Worm (Caenorhabditis elegans): ENCODE measurements around the gene ttr-28.

Gene ttr-28

DNA sequence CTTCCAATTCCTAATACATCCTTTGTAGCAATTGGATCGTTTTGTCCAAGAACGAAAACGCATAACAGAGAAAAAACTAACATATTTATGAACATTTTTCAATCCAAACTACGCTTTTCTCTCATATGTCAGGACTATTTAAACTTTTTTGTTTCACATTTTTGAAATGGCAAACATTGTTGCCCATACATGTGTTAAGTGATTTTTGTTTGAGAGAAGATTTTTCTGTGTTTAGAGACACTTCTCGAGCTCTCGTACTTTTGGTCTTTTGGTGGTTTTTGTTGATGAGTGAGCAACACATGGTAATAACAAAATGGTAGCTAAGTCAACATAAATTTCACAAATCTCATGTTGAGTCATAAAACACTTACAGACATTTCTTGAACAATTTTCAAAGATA is at the start of gene ttr-28:
TSS of gene ttr-28 (minus strand) at position 101 of the 400 bp plus-strand sequence.
- TF ChIP-seq pha-4 (tag; optimal IDR thresholded peaks at IDR 0.05) = peak; percentile 17
- TF ChIP-seq lin-15B (tag; optimal IDR thresholded peaks at IDR 0.05) = no peak

DNA sequence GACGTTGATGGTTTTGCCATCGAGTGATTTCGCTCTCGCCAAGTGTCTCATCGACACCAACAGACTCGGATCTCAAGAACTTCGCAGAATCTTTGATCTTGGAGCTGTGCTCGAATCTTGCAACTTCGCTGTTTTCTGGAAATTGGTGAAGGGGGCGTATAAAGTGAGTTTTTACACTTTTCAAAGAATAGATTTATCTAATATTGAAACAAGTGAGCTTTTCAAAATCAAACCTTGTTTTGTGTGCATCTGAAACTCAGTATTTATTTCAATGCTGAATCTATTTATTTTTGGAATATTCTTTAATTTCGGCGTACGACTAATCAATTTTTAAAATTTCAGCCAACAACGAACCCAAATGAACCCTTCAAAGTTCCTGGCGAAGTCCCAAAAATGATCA is 49.3 kb upstream of the ttr-28 start:
- TF ChIP-seq ZK546.5 (tag; optimal IDR thresholded peaks at IDR 0.05) (no peak), ceh-28 (tag; optimal IDR thresholded peaks at IDR 0.05) (no peak), ztf-4 (tag; optimal IDR thresholded peaks at IDR 0.05) (no peak), nhr-11 (tag; optimal IDR thresholded peaks at IDR 0.05) (no peak), mml-1 (tag; optimal IDR thresholded peaks at IDR 0.05) (no peak), fkh-10 (GFP tag; optimal IDR thresholded peaks at IDR 0.05) (no peak), jun-1 (tag; optimal IDR thresholded peaks at IDR 0.05) (no peak), ceh-82 (tag; optimal IDR thresholded peaks at IDR 0.05) (no peak), ztf-11 (tag; optimal IDR thresholded peaks at IDR 0.05) (no peak), eor-1 (tag; optimal IDR thresholded peaks at IDR 0.05) (no peak), mdl-1 (tag; optimal IDR thresholded peaks at IDR 0.05) (no peak), skn-1 (tag; optimal IDR thresholded peaks at IDR 0.05) (no peak), sea-2 (GFP tag; optimal IDR thresholded peaks at IDR 0.05) (no peak), elt-3 (tag; optimal IDR thresholded peaks at IDR 0.05) (no peak), ceh-9 (tag; optimal IDR thresholded peaks at IDR 0.05) (no peak), nhr-237 (tag; optimal IDR thresholded peaks at IDR 0.05) (no peak)

DNA sequence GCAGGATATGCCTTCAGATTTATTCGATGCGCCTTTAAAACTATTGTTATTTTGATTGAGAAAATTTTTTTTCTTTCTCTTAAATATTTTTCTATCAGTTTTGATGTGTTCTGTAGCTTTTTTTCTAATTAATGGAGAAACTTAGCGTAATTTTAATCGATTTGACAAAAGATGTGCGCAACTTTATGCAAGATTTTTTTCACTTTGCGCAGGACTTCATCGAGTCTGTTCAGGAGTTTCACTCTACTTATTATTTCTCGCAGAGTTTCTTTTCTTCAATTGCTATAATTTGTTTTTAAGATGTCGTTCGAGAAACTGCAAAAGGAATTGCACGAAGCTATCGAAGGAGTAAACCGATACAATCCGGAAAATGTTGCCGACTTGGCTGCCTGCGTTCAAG is 48.7 kb upstream of the ttr-28 start, which contains the start of gene eif-3.K:
TSS of gene eif-3.K (plus strand) at position 301 of the 400 bp plus-strand sequence.
- no peak for TF ChIP-seq hmg-11 (tag; optimal IDR thresholded peaks at IDR 0.05)
- TF ChIP-seq lsy-12 (tag; optimal IDR thresholded peaks at IDR 0.05) = no peak
- TF ChIP-seq R02D3.7 (tag; optimal IDR thresholded peaks at IDR 0.05) = no peak
- no peak for TF ChIP-seq fkh-10 (GFP tag; optimal IDR thresholded peaks at IDR 0.05)
- no peak for TF ChIP-seq fos-1 (tag; optimal IDR thresholded peaks at IDR 0.05)
- no peak for TF ChIP-seq lin-15B (tag; optimal IDR thresholded peaks at IDR 0.05)
- TF ChIP-seq nhr-76 (tag; optimal IDR thresholded peaks at IDR 0.05) = no peak
- TF ChIP-seq ZK546.5 (tag; optimal IDR thresholded peaks at IDR 0.05) = no peak
- TF ChIP-seq fkh-2 (tag; optimal IDR thresholded peaks at IDR 0.05) = no peak
- no peak for TF ChIP-seq pqm-1 (tag; optimal IDR thresholded peaks at IDR 0.05)
- no peak for TF ChIP-seq pha-4 (tag; optimal IDR thresholded peaks at IDR 0.05)

DNA sequence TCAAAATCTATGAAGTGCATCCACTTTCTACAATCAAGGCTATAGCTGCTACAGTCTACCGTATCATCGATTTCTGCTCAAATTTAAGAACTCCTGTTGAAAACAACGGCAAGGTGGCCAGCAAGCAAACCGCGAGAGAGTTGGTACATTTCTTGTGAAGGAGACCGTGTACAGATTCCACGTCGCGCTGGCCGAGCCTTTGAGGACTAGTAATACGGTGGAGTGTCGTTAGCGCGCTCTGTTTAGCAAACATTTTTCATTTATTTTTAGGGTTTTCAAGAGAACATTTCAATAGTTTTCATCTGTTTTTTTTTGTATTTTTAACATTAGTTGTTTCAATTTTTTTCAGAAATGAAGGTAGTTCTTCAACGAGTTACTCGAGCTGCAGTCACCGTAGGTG is 47.3 kb upstream of the ttr-28 start, which contains the start of gene pqn-68:
TSS of gene pqn-68 (plus strand) at position 350 of the 400 bp plus-strand sequence.
- TF ChIP-seq nfya-1 (tag; optimal IDR thresholded peaks at IDR 0.05; ENCODE audit: insufficient read depth) (peak; percentile 42), mml-1 (tag; optimal IDR thresholded peaks at IDR 0.05) (no peak), sea-2 (GFP tag; optimal IDR thresholded peaks at IDR 0.05) (no peak), ztf-11 (tag; optimal IDR thresholded peaks at IDR 0.05) (no peak), lin-15B (tag; optimal IDR thresholded peaks at IDR 0.05) (peak; percentile 33), elt-1 (tag; optimal IDR thresholded peaks at IDR 0.05) (no peak), nhr-23 (tag; optimal IDR thresholded peaks at IDR 0.05) (peak; percentile 12), hmg-11 (tag; optimal IDR thresholded peaks at IDR 0.05) (peak; percentile 48), nhr-237 (tag; optimal IDR thresholded peaks at IDR 0.05) (no peak), zag-1 (tag; optimal IDR thresholded peaks at IDR 0.05) (no peak), aly-2 (tag; optimal IDR thresholded peaks at IDR 0.05) (no peak), ama-1 (optimal IDR thresholded peaks at IDR 0.05) (no peak), pha-4 (tag; optimal IDR thresholded peaks at IDR 0.05) (peak; percentile 60)

DNA sequence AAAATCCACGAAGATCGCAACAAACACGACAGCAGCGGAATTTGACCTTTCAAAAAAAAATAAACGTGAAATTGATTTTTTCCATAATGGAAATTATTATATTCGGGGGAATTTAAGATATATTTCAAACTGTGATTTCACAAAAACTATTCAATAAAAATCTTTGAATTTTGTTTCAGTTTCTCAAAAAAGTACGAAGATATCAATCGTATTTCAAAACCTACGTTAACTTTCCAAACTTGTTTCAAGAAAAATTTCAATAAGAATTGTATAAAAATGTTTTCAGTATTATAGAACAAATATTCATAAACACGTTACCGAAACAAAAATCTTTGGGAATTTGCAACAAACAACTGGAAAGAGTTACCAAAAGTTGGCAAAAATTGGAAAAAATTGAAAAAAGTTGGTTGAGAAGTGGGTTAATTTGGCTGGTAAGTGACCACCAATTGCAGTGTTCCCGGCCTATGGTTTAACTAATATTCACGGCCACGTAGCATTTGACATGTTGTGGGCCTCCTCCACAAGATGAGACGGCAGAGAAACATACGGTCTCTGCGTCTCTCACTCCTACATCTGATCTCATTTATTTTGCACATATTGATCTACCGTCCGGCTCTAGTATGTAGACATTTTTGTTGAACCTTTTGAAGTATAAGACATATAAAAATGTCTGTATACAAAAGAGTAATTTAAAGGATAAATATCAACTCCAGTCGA is 46.0 kb upstream of the ttr-28 start, which contains the start of the genes T16G1.9 and T16G1.18:
TSS of gene T16G1.9 (minus strand) at position 51 of the 717 bp plus-strand sequence.
TSS of gene T16G1.18 (plus strand) at position 493 of the 717 bp plus-strand sequence.
- TF ChIP-seq daf-12 (tag; optimal IDR thresholded peaks at IDR 0.05) = no peak
- no peak for TF ChIP-seq mml-1 (tag; optimal IDR thresholded peaks at IDR 0.05)
- peak; percentile 22 for TF ChIP-seq pqm-1 (tag; optimal IDR thresholded peaks at IDR 0.05)
- TF ChIP-seq aly-2 (tag; optimal IDR thresholded peaks at IDR 0.05) = no peak
- no peak for TF ChIP-seq ztf-4 (tag; optimal IDR thresholded peaks at IDR 0.05)
- no peak for TF ChIP-seq ceh-9 (tag; optimal IDR thresholded peaks at IDR 0.05)
- TF ChIP-seq nhr-77 (tag; optimal IDR thresholded peaks at IDR 0.05) = no peak
- TF ChIP-seq mdl-1 (tag; optimal IDR thresholded peaks at IDR 0.05) = no peak
- peak; percentile 71 for TF ChIP-seq pha-4 (tag; optimal IDR thresholded peaks at IDR 0.05)
- TF ChIP-seq fos-1 (tag; optimal IDR thresholded peaks at IDR 0.05) = no peak
- TF ChIP-seq lin-15B (tag; optimal IDR thresholded peaks at IDR 0.05) = peak; percentile 58
- TF ChIP-seq ceh-16 (tag; optimal IDR thresholded peaks at IDR 0.05) = no peak
- no peak for TF ChIP-seq ZK546.5 (tag; optimal IDR thresholded peaks at IDR 0.05)
- TF ChIP-seq ceh-82 (tag; optimal IDR thresholded peaks at IDR 0.05) = no peak
- TF ChIP-seq elt-2 (tag; optimal IDR thresholded peaks at IDR 0.05) = peak; percentile 42
- no peak for TF ChIP-seq unc-62 (GFP tag; optimal IDR thresholded peaks at IDR 0.05)
- peak; percentile 4 for TF ChIP-seq lin-39 (tag; optimal IDR thresholded peaks at IDR 0.05)
- TF ChIP-seq nhr-237 (tag; optimal IDR thresholded peaks at IDR 0.05) = no peak
- peak; percentile 72 for TF ChIP-seq ama-1 (optimal IDR thresholded peaks at IDR 0.05)
- no peak for TF ChIP-seq elt-3 (tag; optimal IDR thresholded peaks at IDR 0.05)
- TF ChIP-seq snpc-4 (tag; optimal IDR thresholded peaks at IDR 0.05) = peak; percentile 54
- TF ChIP-seq unc-39 (tag; optimal IDR thresholded peaks at IDR 0.05) = no peak
- peak; percentile 54 for TF ChIP-seq nhr-25 (tag; optimal IDR thresholded peaks at IDR 0.05)
- TF ChIP-seq egl-27 (tag; optimal IDR thresholded peaks at IDR 0.05) = no peak
- TF ChIP-seq nhr-28 (tag; optimal IDR thresholded peaks at IDR 0.05) = no peak
- no peak for TF ChIP-seq nhr-76 (tag; optimal IDR thresholded peaks at IDR 0.05)
- TF ChIP-seq lsy-12 (tag; optimal IDR thresholded peaks at IDR 0.05) = no peak
- TF ChIP-seq hmg-11 (tag; optimal IDR thresholded peaks at IDR 0.05) = peak; percentile 42

Data from whole organism, L3 larva.